Fruit fly (Drosophila melanogaster) whole organism, embryonic: ENCODE measurements around the gene CG10252.

Experiments used
- BEAF-32 ChIP-seq: fragments of 200-800 bp; sonication (Bioruptor generic); optimal IDR thresholded peaks from 3 replicates; lab custom pipeline; 2017; ENCODE audit warnings: missing biosample characterization, missing genetic modification characterization, mild to moderate bottlenecking, moderate library complexity, missing genetic modification reagents
- C15 ChIP-seq: fragments of 200-800 bp; sonication (Bioruptor generic); IDR thresholded peaks from 3 replicates; pipeline ENCODE4 v1.3.6; 2022; ENCODE audit warnings: missing biosample characterization, missing genetic modification characterization
- CG11456 ChIP-seq: fragments of 200-800 bp; sonication (Bioruptor generic); IDR thresholded peaks from 3 replicates; pipeline ENCODE4 v1.3.6; 2022; ENCODE audit warnings: missing biosample characterization, missing genetic modification characterization
- CG11723 ChIP-seq: fragments of 200-800 bp; sonication (Bioruptor generic); optimal IDR thresholded peaks from 2 replicates; lab custom pipeline; 2017; ENCODE audit warnings: missing biosample characterization, mild to moderate bottlenecking, missing genetic modification characterization
- CG12299 ChIP-seq: fragments of 200-800 bp; sonication (Bioruptor generic); optimal IDR thresholded peaks from 2 replicates; lab custom pipeline; 2018; ENCODE audit warnings: missing biosample characterization, mild to moderate bottlenecking, missing genetic modification characterization
- CG14710 ChIP-seq: fragments of 200-800 bp; sonication (Bioruptor generic); optimal IDR thresholded peaks from 3 replicates; lab custom pipeline; 2019; ENCODE audit warnings: missing biosample characterization, mild to moderate bottlenecking, missing genetic modification characterization, moderate library complexity
- CG15514 ChIP-seq: fragments of 200-800 bp; sonication (Bioruptor generic); optimal IDR thresholded peaks from 3 replicates; lab custom pipeline; 2017; ENCODE audit warnings: missing biosample characterization, missing genetic modification characterization, mild to moderate bottlenecking, moderate library complexity, missing genetic modification reagents
- CG15601 ChIP-seq: fragments of 200-800 bp; sonication (Bioruptor generic); optimal IDR thresholded peaks from 3 replicates; lab custom pipeline; 2019; ENCODE audit warnings: missing biosample characterization, mild to moderate bottlenecking, missing genetic modification characterization, moderate library complexity
- CG16815 ChIP-seq: fragments of 200-800 bp; sonication (Bioruptor generic); optimal IDR thresholded peaks from 3 replicates; lab custom pipeline; 2017; ENCODE audit warnings: missing biosample characterization, mild to moderate bottlenecking, missing genetic modification characterization
- CG2116 ChIP-seq: fragments of 200-800 bp; sonication (Bioruptor generic); optimal IDR thresholded peaks from 3 replicates; lab custom pipeline; 2018; ENCODE audit warnings: missing biosample characterization, mild to moderate bottlenecking, missing genetic modification characterization
- CG4617 ChIP-seq: fragments of 200-800 bp; sonication (Bioruptor generic); optimal IDR thresholded peaks from 3 replicates; lab custom pipeline; 2016; ENCODE audit warnings: missing biosample characterization, missing genetic modification characterization, borderline replicate concordance
- CG6689 ChIP-seq: fragments of 200-800 bp; sonication (Bioruptor generic); IDR thresholded peaks from 2 replicates; pipeline ENCODE4 v1.3.6; 2022; ENCODE audit warnings: missing biosample characterization, missing genetic modification characterization
- CG6854 ChIP-seq: fragments of 200-800 bp; sonication (Bioruptor generic); optimal IDR thresholded peaks from 3 replicates; lab custom pipeline; 2017; ENCODE audit warnings: missing biosample characterization, mild to moderate bottlenecking, missing genetic modification characterization
- CG8944 ChIP-seq: fragments of 200-800 bp; sonication (Bioruptor generic); optimal IDR thresholded peaks from 3 replicates; lab custom pipeline; 2016; ENCODE audit warnings: missing biosample characterization, missing genetic modification characterization
- CG9797 ChIP-seq: fragments of 200-800 bp; sonication (Bioruptor generic); optimal IDR thresholded peaks from 3 replicates; lab custom pipeline; 2018; ENCODE audit warnings: missing biosample characterization, mild to moderate bottlenecking, missing genetic modification characterization
- CG9932 ChIP-seq: fragments of 200-800 bp; sonication (Bioruptor generic); IDR thresholded peaks from 2 replicates; pipeline ENCODE4 v1.3.6; 2022; ENCODE audit warnings: missing biosample characterization, missing genetic modification characterization
- CTCF ChIP-seq: fragments of 200-800 bp; sonication (Bioruptor generic); optimal IDR thresholded peaks from 2 replicates; lab custom pipeline; 2017; ENCODE audit warnings: missing biosample characterization, mild to moderate bottlenecking, missing genetic modification characterization, moderate library complexity
- Deaf1 ChIP-seq: fragments of 200-800 bp; optimal IDR thresholded peaks from 3 replicates; lab custom pipeline; 2019; ENCODE audit warnings: missing biosample characterization, mild to moderate bottlenecking, missing genetic modification characterization, moderate library complexity
- Dp ChIP-seq: fragments of 200-800 bp; sonication (Bioruptor generic); optimal IDR thresholded peaks from 2 replicates; lab custom pipeline; 2018; ENCODE audit warnings: missing biosample characterization, mild to moderate bottlenecking, missing genetic modification characterization, moderate library complexity
- E2f2 ChIP-seq: fragments of 200-800 bp; sonication (Bioruptor generic); IDR thresholded peaks from 2 replicates; pipeline ENCODE4 v1.3.6; 2022; ENCODE audit warnings: missing biosample characterization, missing genetic modification characterization
- Elba2 ChIP-seq: fragments of 200-800 bp; sonication (Bioruptor generic); optimal IDR thresholded peaks from 3 replicates; lab custom pipeline; 2016; ENCODE audit warnings: missing biosample characterization, missing genetic modification characterization
- Ets65A ChIP-seq: fragments of 200-800 bp; sonication (Bioruptor generic); peaks from one replicate; lab custom pipeline; 2016; ENCODE audit warnings: missing biosample characterization, missing genetic modification characterization
- Ets97D ChIP-seq: fragments of 200-800 bp; sonication (Bioruptor generic); optimal IDR thresholded peaks from 3 replicates; lab custom pipeline; 2016; ENCODE audit warnings: missing biosample characterization, missing genetic modification characterization
- HmgZ ChIP-seq: fragments of 200-800 bp; sonication (Bioruptor generic); optimal IDR thresholded peaks from 2 replicates; lab custom pipeline; 2018; ENCODE audit warnings: missing biosample characterization, mild to moderate bottlenecking, missing genetic modification characterization
- MBD-R2 ChIP-seq: fragments of 200-800 bp; sonication (Bioruptor generic); IDR thresholded peaks from 2 replicates; pipeline ENCODE4 v1.3.6; 2022; ENCODE audit warnings: missing biosample characterization, missing genetic modification characterization
- MESR4 ChIP-seq: fragments of 200-800 bp; sonication (Bioruptor generic); optimal IDR thresholded peaks from 2 replicates; lab custom pipeline; 2018; ENCODE audit warnings: missing biosample characterization, mild to moderate bottlenecking, missing genetic modification characterization, moderate library complexity
- Mrtf ChIP-seq: fragments of 200-800 bp; sonication (Bioruptor generic); IDR thresholded peaks from 3 replicates; pipeline ENCODE4 v1.3.6; 2022; ENCODE audit warnings: missing biosample characterization, missing genetic modification characterization
- Myb ChIP-seq: fragments of 200-800 bp; sonication (Bioruptor generic); optimal IDR thresholded peaks from 2 replicates; lab custom pipeline; 2016; ENCODE audit warnings: missing biosample characterization, missing genetic modification characterization
- YL-1 ChIP-seq: fragments of 200-800 bp; sonication (Bioruptor generic); optimal IDR thresholded peaks from 3 replicates; lab custom pipeline; 2017; ENCODE audit warnings: missing biosample characterization, mild to moderate bottlenecking, missing genetic modification characterization
- ato ChIP-seq: fragments of 200-800 bp; sonication (Bioruptor generic); IDR thresholded peaks from 2 replicates; pipeline ENCODE4 v1.3.6; 2022; ENCODE audit warnings: missing biosample characterization, missing genetic modification characterization; ENCODE audit not compliant: partially characterized antibody
- bsh ChIP-seq, 2 experiments: fragments of 200-800 bp; sonication (Bioruptor generic); optimal IDR thresholded peaks; 2 replicates each; lab custom pipeline; 2017 to 2018; ENCODE audit warnings: mild to moderate bottlenecking in 2 of 2, missing biosample characterization in 2 of 2, missing genetic modification characterization in 2 of 2, moderate library complexity in 1 of 2
- chinmo ChIP-seq: fragments of 200-800 bp; sonication (Bioruptor generic); IDR thresholded peaks from 4 replicates; pipeline ENCODE4 v1.3.6; 2022; ENCODE audit warnings: missing biosample characterization, missing genetic modification characterization; ENCODE audit not compliant: partially characterized antibody
- exex ChIP-seq: fragments of 200-800 bp; sonication (Bioruptor generic); optimal IDR thresholded peaks from 4 replicates; lab custom pipeline; 2018; ENCODE audit warnings: missing biosample characterization, mild to moderate bottlenecking, missing genetic modification characterization, moderate library complexity
- gfzf ChIP-seq: fragments of 200-800 bp; sonication (Bioruptor generic); optimal IDR thresholded peaks from 2 replicates; lab custom pipeline; 2016; ENCODE audit warnings: missing biosample characterization, mild to moderate bottlenecking, missing genetic modification characterization, moderate library complexity
- jing ChIP-seq: fragments of 200-800 bp; sonication (Bioruptor generic); optimal IDR thresholded peaks from 2 replicates; lab custom pipeline; 2018; ENCODE audit warnings: missing biosample characterization, mild to moderate bottlenecking, missing genetic modification characterization
- lov ChIP-seq, 2 experiments: fragments of 200-800 bp in 1 of 2; fragments of >200 bp in 1 of 2; sonication (Bioruptor generic) in 1 of 2; IDR thresholded peaks in 1 of 2; optimal IDR thresholded peaks in 1 of 2; 2 replicates in 1 of 2; 3 replicates in 1 of 2; pipeline versions ENCODE4 v1.3.6 to Lab custom; 2017 to 2022; ENCODE audit warnings: missing biosample characterization in 1 of 2, missing genetic modification characterization in 1 of 2
- maf-S ChIP-seq: fragments of 200-800 bp; sonication (Bioruptor generic); optimal IDR thresholded peaks from 2 replicates; lab custom pipeline; 2016; ENCODE audit warnings: missing biosample characterization, missing genetic modification characterization
- mam ChIP-seq: fragments of 200-800 bp; sonication (Bioruptor generic); optimal IDR thresholded peaks from 3 replicates; lab custom pipeline; 2016; ENCODE audit warnings: missing biosample characterization, missing genetic modification characterization
- onecut ChIP-seq: fragments of 200-800 bp; sonication (Bioruptor generic); IDR thresholded peaks from 2 replicates; pipeline ENCODE4 v1.3.6; 2022; ENCODE audit warnings: missing biosample characterization, missing genetic modification characterization
- phol ChIP-seq: fragments of 200-800 bp; sonication (Bioruptor generic); optimal IDR thresholded peaks from 3 replicates; lab custom pipeline; 2018; ENCODE audit warnings: missing biosample characterization, mild to moderate bottlenecking, missing genetic modification characterization, moderate library complexity
- pita ChIP-seq: fragments of 200-800 bp; sonication (Bioruptor generic); optimal IDR thresholded peaks from 2 replicates; lab custom pipeline; 2017; ENCODE audit warnings: missing biosample characterization, mild to moderate bottlenecking, missing genetic modification characterization
- scrt ChIP-seq: fragments of 200-800 bp; sonication (Bioruptor generic); optimal IDR thresholded peaks from 2 replicates; lab custom pipeline; 2018; ENCODE audit warnings: missing biosample characterization, mild to moderate bottlenecking, missing genetic modification characterization, moderate library complexity
- seq ChIP-seq: fragments of 200-800 bp; sonication (Bioruptor generic); IDR thresholded peaks from 2 replicates; pipeline ENCODE4 v1.3.6; 2022; ENCODE audit warnings: missing biosample characterization, missing genetic modification characterization
- stwl ChIP-seq: fragments of 200-800 bp; sonication (Bioruptor generic); optimal IDR thresholded peaks from 3 replicates; lab custom pipeline; 2018; ENCODE audit warnings: missing biosample characterization, mild to moderate bottlenecking, missing genetic modification characterization, moderate library complexity
- sug ChIP-seq: fragments of 200-800 bp; optimal IDR thresholded peaks from 2 replicates; lab custom pipeline; 2019; ENCODE audit warnings: missing biosample characterization, mild to moderate bottlenecking, missing genetic modification characterization, moderate library complexity
- trem ChIP-seq: fragments of 200-800 bp; optimal IDR thresholded peaks from 3 replicates; lab custom pipeline; 2019; ENCODE audit warnings: missing biosample characterization, mild to moderate bottlenecking, missing genetic modification characterization, moderate library complexity

Gene CG10252

dm6 chr3R:23700304-23700767, 4.3 kb upstream of the CG10252 start, which contains the start of the genes CG31468 and Gba1a:
CG31468 (minus strand) TSS chr3R:23700354.
Gba1a (plus strand) TSS chr3R:23700621.
- TF ChIP-seq sug (peak; percentile 26), lov (optimal IDR thresholded peaks at IDR 0.05; lab: Kevin White, UChicago) (no peak), lov (GFP tag; IDR thresholded peaks at IDR 0.05; lab: Robert Waterston, UW) (no peak), exex (tag; lab: Kevin White, UChicago) (peak; percentile 72), CG6689 (GFP tag; lab: Robert Waterston, UW) (no peak), Elba2 (GFP tag; lab: Kevin White, UChicago) (peak; percentile 28)

DNA sequence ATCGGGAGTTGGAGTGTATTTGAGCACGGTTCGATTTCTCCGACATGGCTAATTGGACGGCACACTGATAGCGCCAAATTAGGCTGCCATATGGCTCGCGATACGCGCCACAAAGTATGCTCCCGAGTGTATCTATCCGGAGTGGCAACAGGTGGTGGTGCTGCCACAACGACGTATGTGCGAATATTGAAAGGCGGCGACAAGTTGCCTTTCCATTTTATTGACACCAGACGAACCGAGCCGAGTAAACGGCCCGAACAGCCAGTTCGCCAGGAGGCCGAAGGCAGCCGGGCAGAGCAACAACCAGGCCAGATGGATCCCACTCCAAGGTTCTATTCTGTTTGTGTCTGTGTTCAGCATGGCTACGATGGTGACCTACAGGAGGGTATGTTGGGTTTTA, 2.8 kb upstream of the CG10252 start, which contains the start of gene prt:
TSS of gene prt (minus strand) at position 193 of the 400 bp plus-strand sequence.
- TF ChIP-seq Deaf1 (tag; lab: Kevin White, UChicago) (peak; percentile 87), CG11456 (0 out of 3 replicates have a peak, but pooled peaks have one; percentile 25), Mrtf (0 out of 3 replicates have a peak, but pooled peaks have one; percentile 16), scrt (GFP tag; lab: Kevin White, UChicago) (peak; percentile 72), Ets65A (GFP tag; lab: Kevin White, UChicago) (peak; percentile 27), C15 (no peak)

DNA sequence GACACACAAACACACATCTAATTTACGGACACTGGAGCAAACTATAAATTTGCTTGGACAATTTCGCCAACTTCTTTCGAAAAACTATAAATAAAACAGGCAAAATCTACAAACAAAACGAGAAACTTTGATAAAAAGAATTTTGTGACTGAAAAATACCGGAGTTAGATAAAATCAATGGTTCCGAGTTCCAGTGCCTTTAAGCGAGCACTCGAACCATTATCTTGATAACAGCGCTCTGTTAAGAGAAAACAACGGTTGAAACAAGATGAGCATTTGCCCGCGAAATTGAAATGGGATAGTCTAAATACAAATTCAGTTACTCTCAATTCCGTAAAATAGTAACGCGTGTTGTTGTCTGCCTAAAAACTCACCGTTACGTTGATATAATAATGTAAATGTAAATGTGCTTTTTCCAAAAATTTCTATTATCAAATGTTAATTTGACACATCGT, 1.4 kb downstream of the CG10252 start, which contains the start of gene CG10254:
TSS of gene CG10254 (minus strand) at position 405 of the 455 bp plus-strand sequence.
- peak; percentile 55 for TF ChIP-seq MESR4 (GFP tag; lab: Kevin White, UChicago)
- peak; percentile 87 for TF ChIP-seq gfzf (GFP tag; lab: Kevin White, UChicago)
- no peak for TF ChIP-seq maf-S (GFP tag; lab: Kevin White, UChicago)
- TF ChIP-seq CG2116 (GFP tag; lab: Kevin White, UChicago), result peak; percentile 2
- TF ChIP-seq Ets97D, result peak; percentile 7
- peak; percentile 38 for TF ChIP-seq stwl (tag; lab: Kevin White, UChicago)
- peak; percentile 73 for TF ChIP-seq CTCF (GFP tag; lab: Kevin White, UChicago)
- TF ChIP-seq CG9797 (GFP tag; lab: Kevin White, UChicago), result peak; percentile 34
- TF ChIP-seq CG6854, result no peak
- no peak for TF ChIP-seq mam (GFP tag; lab: Kevin White, UChicago)
- TF ChIP-seq MBD-R2 (GFP tag; lab: Robert Waterston, UW), result peak; percentile 48
- TF ChIP-seq jing (GFP tag; lab: Kevin White, UChicago), result no peak
- TF ChIP-seq trem (tag; lab: Kevin White, UChicago), result peak; percentile 21
- TF ChIP-seq onecut (GFP tag; lab: Robert Waterston, UW), result peak; percentile 64; the same call in 1 of the 2 replicates
- peak; percentile 7 for TF ChIP-seq CG12299
- TF ChIP-seq ato, result no peak
- TF ChIP-seq Dp (GFP tag; lab: Kevin White, UChicago), result peak; percentile 83
- TF ChIP-seq BEAF-32 (GFP tag; lab: Kevin White, UChicago), result peak; percentile 18
- peak; percentile 30 for TF ChIP-seq CG14710 (tag; lab: Kevin White, UChicago)
- no peak for TF ChIP-seq CG9932
- peak; percentile 52 for TF ChIP-seq CG4617 (GFP tag; lab: Kevin White, UChicago)
- peak; percentile 64 for TF ChIP-seq pita (GFP tag; lab: Kevin White, UChicago)
- TF ChIP-seq chinmo (GFP tag; lab: Robert Waterston, UW), result peak; percentile 38; the same call in 1 of the 4 replicates
- peak; percentile 99 for TF ChIP-seq CG15514 (GFP tag; lab: Kevin White, UChicago)
- TF ChIP-seq CG15601 (tag; lab: Kevin White, UChicago), result peak; percentile 100
- TF ChIP-seq HmgZ (tag; lab: Kevin White, UChicago), result peak; percentile 25
- TF ChIP-seq Myb (GFP tag; lab: Kevin White, UChicago), result peak; percentile 57
- no peak for TF ChIP-seq bsh (GFP tag; optimal IDR thresholded peaks at IDR 0.05; lab: Kevin White, UChicago)
- TF ChIP-seq CG16815, result no peak
- TF ChIP-seq CG11723 (GFP tag; lab: Kevin White, UChicago), result no peak
- TF ChIP-seq YL-1 (GFP tag; lab: Kevin White, UChicago), result peak; percentile 45
- no peak for TF ChIP-seq seq (GFP tag; lab: Robert Waterston, UW)
- TF ChIP-seq CG8944 (GFP tag; lab: Kevin White, UChicago), result no peak
- TF ChIP-seq phol (tag; lab: Kevin White, UChicago), result peak; percentile 28
- peak; percentile 90 for TF ChIP-seq E2f2
